Worm (Caenorhabditis elegans) whole organism, young adult: Measurements from ENCODE around the gene col-154.

Experiments
- B0035.1 ChIP-seq: sonication (generic microtip); optimal IDR thresholded peaks from 2 replicates; lab custom pipeline; 2016; ENCODE audit warnings: missing genetic modification characterization, mild to moderate bottlenecking, missing compliant biosample characterization, missing genotype, missing genetic modification reagents
- B0261.1 ChIP-seq: sonication (generic microtip); optimal IDR thresholded peaks from 2 replicates; lab custom pipeline; 2016; ENCODE audit warnings: mild to moderate bottlenecking, missing genetic modification characterization, moderate library complexity, missing compliant biosample characterization
- C06A6.2 ChIP-seq: fragments of 200-800 bp; sonication (Bioruptor generic); conservative IDR thresholded peaks from 2 replicates; pipeline ENCODE4 v1.3.6; 2022; ENCODE audit warnings: missing genetic modification characterization, missing compliant biosample characterization
- D2030.7 ChIP-seq: fragments of 200-800 bp; sonication (Bioruptor generic); IDR thresholded peaks from 2 replicates; pipeline ENCODE4 v1.3.6; 2022; ENCODE audit warnings: missing genetic modification reagents, missing genetic modification characterization, missing compliant biosample characterization
- F10E7.11 ChIP-seq: sonication (generic microtip); optimal IDR thresholded peaks from 2 replicates; lab custom pipeline; 2017; ENCODE audit warnings: mild to moderate bottlenecking, missing genetic modification characterization, moderate library complexity, missing compliant biosample characterization
- F23B12.7 ChIP-seq: sonication (generic microtip); optimal IDR thresholded peaks from 2 replicates; lab custom pipeline; 2017; ENCODE audit warnings: missing genetic modification characterization, mild to moderate bottlenecking, missing compliant biosample characterization, antibody characterized with exemption, moderate library complexity; ENCODE audit not compliant: insufficient read depth
- F33H1.4 ChIP-seq: fragments of 200-800 bp; sonication (Bioruptor generic); IDR thresholded peaks from 2 replicates; pipeline ENCODE4 v1.3.6; 2022; ENCODE audit warnings: missing genetic modification reagents, missing genetic modification characterization, missing compliant biosample characterization
- F37B4.10 ChIP-seq: fragments of 200-800 bp; sonication (Bioruptor generic); IDR thresholded peaks from 2 replicates; pipeline ENCODE4 v1.3.6; 2022; ENCODE audit warnings: missing genetic modification characterization, missing compliant biosample characterization
- F39B2.1 ChIP-seq: fragments of 200-800 bp; sonication (Bioruptor generic); IDR thresholded peaks from 2 replicates; pipeline ENCODE4 v1.3.6; 2022; ENCODE audit warnings: missing genetic modification reagents, missing genetic modification characterization, missing compliant biosample characterization
- F52B5.7 ChIP-seq: sonication (generic microtip); optimal IDR thresholded peaks from 2 replicates; lab custom pipeline; 2016; ENCODE audit warnings: mild to moderate bottlenecking, missing genetic modification characterization, missing compliant biosample characterization
- Y56A3A.18 ChIP-seq: fragments of 200-800 bp; sonication (Bioruptor generic); IDR thresholded peaks from 2 replicates; pipeline ENCODE4 v1.3.6; 2022; ENCODE audit warnings: missing genetic modification reagents, missing genetic modification characterization, missing compliant biosample characterization
- ZK185.1 ChIP-seq: sonication (generic microtip); optimal IDR thresholded peaks from 2 replicates; lab custom pipeline; 2016; ENCODE audit warnings: mild to moderate bottlenecking, missing genetic modification characterization, missing compliant biosample characterization; ENCODE audit not compliant: poor library complexity, severe bottlenecking
- aptf-3 ChIP-seq: fragments of 200-800 bp; sonication (Bioruptor generic); IDR thresholded peaks from 2 replicates; pipeline ENCODE4 v1.3.6; 2022; ENCODE audit warnings: missing genetic modification characterization, missing compliant biosample characterization
- atf-7 ChIP-seq: sonication (generic microtip); optimal IDR thresholded peaks from 2 replicates; lab custom pipeline; 2017; ENCODE audit warnings: mild to moderate bottlenecking, missing genetic modification characterization, missing compliant biosample characterization
- attf-6 ChIP-seq: fragments of 200-800 bp; sonication (Bioruptor generic); IDR thresholded peaks from 2 replicates; pipeline ENCODE4 v1.3.6; 2022; ENCODE audit warnings: missing genetic modification reagents, missing genetic modification characterization, missing compliant biosample characterization
- ceh-100 ChIP-seq: fragments of 200-800 bp; sonication (Bioruptor generic); IDR thresholded peaks from 2 replicates; pipeline ENCODE4 v1.3.6; 2022; ENCODE audit warnings: missing genetic modification reagents, missing genetic modification characterization, missing compliant biosample characterization
- ceh-40 ChIP-seq: fragments of 200-800 bp; sonication (Bioruptor generic); IDR thresholded peaks from 2 replicates; pipeline ENCODE4 v1.3.6; 2022; ENCODE audit warnings: missing genetic modification characterization, missing compliant biosample characterization
- ceh-91 ChIP-seq: fragments of 200-800 bp; sonication (Bioruptor generic); IDR thresholded peaks from 2 replicates; pipeline ENCODE4 v1.3.6; 2022; ENCODE audit warnings: missing genetic modification reagents, missing genetic modification characterization, missing compliant biosample characterization
- dox-1 ChIP-seq: fragments of 200-800 bp; sonication (Bioruptor generic); IDR thresholded peaks from 2 replicates; pipeline ENCODE4 v1.3.6; 2022; ENCODE audit warnings: missing genetic modification reagents, missing genetic modification characterization, missing compliant biosample characterization
- dpff-1 ChIP-seq: sonication (generic microtip); optimal IDR thresholded peaks from 2 replicates; lab custom pipeline; 2017; ENCODE audit warnings: mild to moderate bottlenecking, missing genetic modification characterization, missing compliant biosample characterization
- gei-17 ChIP-seq: fragments of 200-800 bp; sonication (Bioruptor generic); optimal IDR thresholded peaks from 2 replicates; lab custom pipeline; 2018; ENCODE audit warnings: mild to moderate bottlenecking, missing genetic modification characterization, missing compliant biosample characterization
- him-1 ChIP-seq: sonication (generic microtip); optimal IDR thresholded peaks from 2 replicates; lab custom pipeline; 2016; ENCODE audit warnings: missing genotype, missing genetic modification reagents, missing genetic modification characterization, missing compliant biosample characterization
- hsf-1 ChIP-seq: fragments of 200-800 bp; sonication (Bioruptor generic); IDR thresholded peaks from 2 replicates; pipeline ENCODE4 v1.3.6; 2022; ENCODE audit warnings: missing genetic modification reagents, missing genetic modification characterization, missing compliant biosample characterization
- let-607 ChIP-seq, 2 experiments: fragments of 200-800 bp in 1 of 2; sonication (Bioruptor generic) in 1 of 2; sonication (generic microtip) in 1 of 2; optimal IDR thresholded peaks; 2 replicates each; lab custom pipeline; 2016 to 2018; ENCODE audit warnings: mild to moderate bottlenecking in 2 of 2, missing compliant biosample characterization in 2 of 2, missing genetic modification characterization in 2 of 2, moderate library complexity in 2 of 2, missing genotype in 1 of 2
- lin-35 ChIP-seq, 3 experiments: fragments of 150-350 bp in 2 of 3; sonication (generic microtip) in 1 of 3; optimal IDR thresholded peaks; 2 replicates each; lab custom pipeline; 2014 to 2018; ENCODE audit warnings: missing biosample characterization in 3 of 3, missing genetic modification characterization in 3 of 3, missing genetic modification reagents in 3 of 3
- lin-40 ChIP-seq: sonication (generic microtip); optimal IDR thresholded peaks from 2 replicates; lab custom pipeline; 2016; ENCODE audit warnings: missing genetic modification characterization, mild to moderate bottlenecking, missing compliant biosample characterization, missing genotype, missing genetic modification reagents
- lin-54 ChIP-seq: fragments of 200-800 bp; sonication (Bioruptor generic); optimal IDR thresholded peaks from 2 replicates; lab custom pipeline; 2018; ENCODE audit warnings: mild to moderate bottlenecking, missing genetic modification characterization, missing compliant biosample characterization
- lsl-1 ChIP-seq: fragments of 200-800 bp; sonication (Bioruptor generic); optimal IDR thresholded peaks from 2 replicates; lab custom pipeline; 2018; ENCODE audit warnings: mild to moderate bottlenecking, missing genetic modification characterization, moderate library complexity, missing compliant biosample characterization
- nfya-1 ChIP-seq: sonication (generic microtip); optimal IDR thresholded peaks from 2 replicates; lab custom pipeline; 2017; ENCODE audit warnings: antibody characterized with exemption, missing compliant biosample characterization, missing genetic modification characterization, borderline replicate concordance; ENCODE audit not compliant: insufficient read depth
- nfya-2 ChIP-seq: fragments of 200-800 bp; sonication (Bioruptor generic); IDR thresholded peaks from 2 replicates; pipeline ENCODE4 v1.3.6; 2022; ENCODE audit warnings: missing genetic modification reagents, missing genetic modification characterization, missing compliant biosample characterization
- nhr-179 ChIP-seq: sonication (generic microtip); optimal IDR thresholded peaks from 2 replicates; lab custom pipeline; 2016; ENCODE audit warnings: mild to moderate bottlenecking, missing genetic modification characterization, missing compliant biosample characterization
- nhr-80 ChIP-seq: sonication (generic microtip); optimal IDR thresholded peaks from 2 replicates; lab custom pipeline; 2016; ENCODE audit warnings: missing genetic modification characterization, missing compliant biosample characterization
- pbrm-1 ChIP-seq: fragments of 200-800 bp; sonication (Bioruptor generic); IDR thresholded peaks from 2 replicates; pipeline ENCODE4 v1.3.6; 2022; ENCODE audit warnings: missing genetic modification reagents, missing genetic modification characterization, missing compliant biosample characterization
- pha-4 ChIP-seq: fragments of 150-350 bp; sonication (generic microtip); optimal IDR thresholded peaks from 2 replicates; lab custom pipeline; 2014; ENCODE audit warnings: missing biosample characterization, missing genetic modification reagents, missing genetic modification characterization
- rcor-1 ChIP-seq: fragments of 200-800 bp; sonication (Bioruptor generic); IDR thresholded peaks from 2 replicates; pipeline ENCODE4 v1.3.6; 2022; ENCODE audit warnings: missing genetic modification reagents, missing genetic modification characterization, missing compliant biosample characterization
- rec-8 ChIP-seq, 2 experiments: sonication (generic microtip); optimal IDR thresholded peaks; 2 replicates each; lab custom pipeline; 2016; ENCODE audit warnings: mild to moderate bottlenecking in 2 of 2, missing genetic modification characterization in 2 of 2, missing genetic modification reagents in 2 of 2, missing genotype in 2 of 2, missing biosample characterization in 1 of 2, missing compliant biosample characterization in 1 of 2, moderate library complexity in 1 of 2
- repo-1 ChIP-seq: sonication (generic microtip); optimal IDR thresholded peaks from 2 replicates; lab custom pipeline; 2017; ENCODE audit warnings: mild to moderate bottlenecking, missing genetic modification characterization, missing compliant biosample characterization
- snpc-3.4 ChIP-seq: sonication (generic microtip); optimal IDR thresholded peaks from 2 replicates; lab custom pipeline; 2017; ENCODE audit warnings: missing genetic modification characterization, mild to moderate bottlenecking, missing compliant biosample characterization, antibody characterized with exemption, moderate library complexity, missing genotype, missing genetic modification reagents
- snpc-4 ChIP-seq, 5 experiments: fragments of 150-350 bp in 1 of 5; sonication (generic microtip) in 4 of 5; optimal IDR thresholded peaks; 2 replicates each; lab custom pipeline; 2014 to 2018; ENCODE audit warnings: missing genetic modification characterization in 5 of 5, missing biosample characterization in 3 of 5, antibody characterized with exemption in 2 of 5, mild to moderate bottlenecking in 2 of 5, missing compliant biosample characterization in 2 of 5, missing genotype in 2 of 5, moderate library complexity in 2 of 5, missing genetic modification reagents in 1 of 5
- somi-1 ChIP-seq: fragments of 200-800 bp; sonication (Bioruptor generic); optimal IDR thresholded peaks from 2 replicates; lab custom pipeline; 2018; ENCODE audit warnings: mild to moderate bottlenecking, missing genetic modification characterization, missing compliant biosample characterization
- tbp1 ChIP-seq: fragments of 200-800 bp; sonication (Bioruptor generic); optimal IDR thresholded peaks from 2 replicates; lab custom pipeline; 2018; ENCODE audit warnings: mild to moderate bottlenecking, missing genetic modification characterization, missing compliant biosample characterization
- tbx-9 ChIP-seq: sonication (generic microtip); optimal IDR thresholded peaks from 2 replicates; lab custom pipeline; 2016; ENCODE audit warnings: borderline replicate concordance, missing genetic modification characterization, inconsistent platforms, missing compliant biosample characterization
- zfh-2 ChIP-seq: fragments of 200-800 bp; sonication (Bioruptor generic); conservative IDR thresholded peaks from 2 replicates; pipeline ENCODE4 v1.3.6; 2022; ENCODE audit warnings: missing genetic modification reagents, missing genetic modification characterization, missing compliant biosample characterization
- zim-3 ChIP-seq: sonication (generic microtip); optimal IDR thresholded peaks from 2 replicates; lab custom pipeline; 2017; ENCODE audit warnings: mild to moderate bottlenecking, missing genetic modification characterization, moderate library complexity, missing compliant biosample characterization
- ztf-18 ChIP-seq: sonication (generic microtip); optimal IDR thresholded peaks from 2 replicates; lab custom pipeline; 2016; ENCODE audit warnings: missing genotype, mild to moderate bottlenecking, missing genetic modification characterization, missing compliant biosample characterization
- ztf-25 ChIP-seq: fragments of 200-800 bp; sonication (Bioruptor generic); IDR thresholded peaks from 2 replicates; pipeline ENCODE4 v1.3.6; 2022; ENCODE audit warnings: missing genetic modification reagents, missing genetic modification characterization, missing compliant biosample characterization
- ztf-28 ChIP-seq: fragments of 200-800 bp; sonication (Bioruptor generic); IDR thresholded peaks from 2 replicates; pipeline ENCODE4 v1.3.6; 2022; ENCODE audit warnings: missing genetic modification reagents, missing genetic modification characterization, missing compliant biosample characterization

The col-154 gene

DNA sequence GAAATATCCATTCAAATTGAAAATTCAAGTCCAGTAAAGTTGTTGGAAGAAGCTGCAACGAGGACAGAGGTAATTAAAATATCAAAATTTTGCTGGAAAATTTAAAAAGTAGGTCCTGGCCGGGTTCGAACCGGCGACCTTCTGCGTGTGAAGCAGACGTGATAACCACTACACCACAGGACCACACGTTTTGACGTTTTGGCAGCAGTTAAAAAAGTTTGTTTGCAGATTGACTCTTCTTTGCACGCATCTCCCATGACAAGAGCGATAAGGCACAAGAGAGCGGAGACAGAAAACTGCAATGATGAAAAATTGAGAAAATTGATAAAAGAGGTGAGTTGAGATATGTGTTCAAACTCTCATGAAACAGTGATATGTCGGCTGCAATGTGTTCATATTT, 27.0 kb downstream of the col-154 start (continued):
- TF ChIP-seq him-1 (peak; percentile 83), F33H1.4 (peak; percentile 20; the same call in 1 of the 2 replicates), ztf-18 (tag; lab: Kevin White, UChicago) (peak; percentile 62), dox-1 (peak; percentile 90), ceh-40 (GFP tag; lab: Robert Waterston, UW) (no peak), somi-1 (peak; percentile 21), Y56A3A.18 (peak; percentile 64), B0261.1 (tag; lab: Kevin White, UChicago) (peak; percentile 81), pbrm-1 (GFP tag; lab: Robert Waterston, UW) (peak; percentile 80), gei-17 (no peak), dpff-1 (tag; lab: Kevin White, UChicago) (no peak), F37B4.10 (GFP tag; lab: Robert Waterston, UW) (no peak), ceh-91 (GFP tag; lab: Robert Waterston, UW) (no peak), lin-54 (GFP tag; lab: Kevin White, UChicago) (peak; percentile 62), F23B12.7 (tag; lab: Kevin White, UChicago) (no peak), ztf-28 (GFP tag; lab: Robert Waterston, UW) (0 out of 2 replicates have a peak, but pooled peaks have one; percentile 25), zfh-2 (GFP tag; lab: Robert Waterston, UW) (no peak), C06A6.2 (GFP tag; lab: Robert Waterston, UW) (no peak), nfya-2 (GFP tag; lab: Robert Waterston, UW) (no peak), rec-8 (tag; optimal IDR thresholded peaks at IDR 0.05; lab: Kevin White, UChicago) (peak in 1 of 2 experiments; percentile 63), D2030.7 (GFP tag; lab: Robert Waterston, UW) (peak; percentile 79), snpc-4 (GFP tag; optimal IDR thresholded peaks at IDR 0.05; lab: Kevin White, UChicago) (no peak), snpc-4 (tag; optimal IDR thresholded peaks at IDR 0.05; lab: Kevin White, UChicago) (peak in 3 of 4 experiments; percentile 9 to 87 (median 73)), hsf-1 (GFP tag; lab: Robert Waterston, UW) (no peak), zim-3 (peak; percentile 17), repo-1 (tag; lab: Kevin White, UChicago) (peak; percentile 65), ztf-25 (GFP tag; lab: Robert Waterston, UW) (0 out of 2 replicates have a peak, but pooled peaks have one; percentile 35), lin-35 (GFP tag; optimal IDR thresholded peaks at IDR 0.05; lab: Kevin White, UChicago) (no peak), B0035.1 (tag; lab: Kevin White, UChicago) (no peak), F39B2.1 (no peak), aptf-3 (GFP tag; lab: Robert Waterston, UW) (no peak), ZK185.1 (tag; lab: Kevin White, UChicago) (peak; percentile 42), nhr-179 (tag; lab: Kevin White, UChicago) (no peak), atf-7 (tag; lab: Kevin White, UChicago) (peak; percentile 20), rcor-1 (GFP tag; lab: Robert Waterston, UW) (0 out of 2 replicates have a peak, but pooled peaks have one; percentile 36), lin-40 (tag; lab: Kevin White, UChicago) (no peak), tbp1 (GFP tag; lab: Kevin White, UChicago) (peak; percentile 87), lsl-1 (GFP tag; lab: Kevin White, UChicago) (peak; percentile 32), let-607 (tag; optimal IDR thresholded peaks at IDR 0.05; lab: Kevin White, UChicago) (peak in 1 of 2 experiments; percentile 18), nhr-80 (tag; lab: Kevin White, UChicago) (peak; percentile 60), nfya-1 (tag; lab: Kevin White, UChicago) (no peak), snpc-3.4 (tag; lab: Kevin White, UChicago) (peak; percentile 47), F10E7.11 (tag; lab: Kevin White, UChicago) (no peak), ceh-100 (GFP tag; lab: Robert Waterston, UW) (0 out of 2 replicates have a peak, but pooled peaks have one; percentile 47), F52B5.7 (tag; lab: Kevin White, UChicago) (peak; percentile 75), tbx-9 (tag; lab: Kevin White, UChicago) (no peak), attf-6 (GFP tag; lab: Robert Waterston, UW) (no peak), pha-4 (tag; lab: Kevin White, UChicago) (no peak)
